Fruit fly (Drosophila melanogaster): Measurements from ENCODE around the gene CG34165.

The CG34165 gene

DNA sequence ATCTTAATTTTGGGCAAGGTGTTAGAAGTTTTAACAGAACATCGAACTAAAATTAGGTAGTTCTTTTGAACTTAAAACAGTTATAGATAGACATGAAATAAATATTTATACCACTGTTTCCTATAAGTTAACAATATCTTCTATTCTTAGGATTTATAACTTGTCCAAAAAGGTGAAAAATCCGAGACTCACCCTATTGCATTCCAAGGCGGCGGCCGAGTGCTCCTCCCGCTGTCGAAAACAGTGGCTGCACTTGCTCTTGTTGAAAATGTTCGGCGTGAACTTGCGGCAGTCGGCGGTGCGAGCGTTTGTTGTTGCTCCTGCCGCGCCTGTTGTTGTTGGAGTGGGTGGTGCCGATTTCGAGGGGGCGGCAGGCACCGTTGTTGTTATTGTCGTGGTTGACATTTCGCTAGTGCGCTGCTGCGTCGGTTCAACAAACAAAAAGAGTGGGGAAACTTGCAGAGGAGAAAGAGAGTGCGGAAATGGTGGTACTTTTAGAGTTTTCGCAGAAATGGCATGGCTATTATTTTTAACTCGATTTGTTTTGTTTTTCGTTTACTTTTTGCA, 25.2 kb upstream of the CG34165 start (continued):
- TF ChIP-seq pros (GFP tag; optimal IDR thresholded peaks at IDR 0.05) (no peak), nau (GFP tag; optimal IDR thresholded peaks at IDR 0.05) (no peak), CG17802 (tag; optimal IDR thresholded peaks at IDR 0.05) (no peak), ac (GFP tag; optimal IDR thresholded peaks at IDR 0.05) (no peak), CG4360 (GFP tag; IDR thresholded peaks at IDR 0.05) (peak; percentile 71), CG12391 (tag; optimal IDR thresholded peaks at IDR 0.05) (no peak)

DNA sequence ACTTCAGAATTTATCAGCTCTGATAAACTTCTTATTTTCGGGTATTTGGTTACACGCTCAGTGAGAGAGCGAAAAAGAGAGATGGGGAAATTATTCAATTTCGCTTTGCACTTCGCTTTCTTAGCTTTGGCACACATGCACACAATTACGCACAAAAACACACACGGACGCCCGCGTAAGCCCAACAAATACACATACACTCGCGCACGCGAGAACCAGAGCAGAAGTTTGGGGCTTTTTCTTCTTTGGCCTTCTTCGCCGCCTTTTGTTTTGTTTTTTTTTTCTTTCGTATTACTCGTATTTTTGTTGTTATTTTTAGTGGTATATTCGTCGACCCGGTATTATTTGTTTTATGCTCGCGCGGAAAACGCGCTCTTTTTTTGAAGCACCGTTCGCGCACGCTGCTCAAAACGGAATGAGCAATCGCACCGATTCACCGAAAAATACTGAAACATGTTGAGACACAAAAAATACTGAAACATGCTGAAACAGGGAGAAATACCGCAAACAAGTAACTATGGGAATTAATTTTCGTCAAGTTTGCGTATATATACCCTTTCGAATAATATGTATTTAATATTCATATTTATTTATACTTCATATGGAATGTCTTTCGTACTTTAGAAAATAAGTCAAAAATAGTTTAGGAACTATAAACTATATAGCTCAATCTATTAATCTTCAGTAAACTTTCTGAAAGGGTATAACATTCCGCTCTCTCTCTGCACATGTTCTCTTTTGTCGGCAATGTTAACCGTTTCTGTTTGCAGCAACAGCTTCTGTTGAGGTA, 24.4 kb upstream of the CG34165 start, which contains the start of gene osp:
TSS of gene osp (minus strand) at position 419 of the 790 bp plus-strand sequence.
- peak; percentile 88 for TF ChIP-seq Bteb2 (GFP tag; optimal IDR thresholded peaks at IDR 0.05)
- peak; percentile 99 for TF ChIP-seq Jarid2 (GFP tag; optimal IDR thresholded peaks at IDR 0.05)
- TF ChIP-seq bcd (GFP tag; optimal IDR thresholded peaks at IDR 0.05): peak; percentile 98
- peak; percentile 49 for TF ChIP-seq gfzf (GFP tag; optimal IDR thresholded peaks at IDR 0.05)
- TF ChIP-seq CG6791 (GFP tag; IDR thresholded peaks at IDR 0.05; ENCODE audit: partially characterized antibody): no peak; the same call in 2 of the 3 replicates
- TF ChIP-seq CG8478 (optimal IDR thresholded peaks at IDR 0.05): no peak
- peak; percentile 66 for TF ChIP-seq Bdp1 (GFP tag; optimal IDR thresholded peaks at IDR 0.05)
- TF ChIP-seq CG9727 (GFP tag; optimal IDR thresholded peaks at IDR 0.05): peak; percentile 99
- TF ChIP-seq ro (GFP tag; IDR thresholded peaks at IDR 0.05): peak; percentile 96
- TF ChIP-seq knrl (GFP tag; IDR thresholded peaks at IDR 0.05; ENCODE audit: partially characterized antibody): peak; percentile 49; the same call in 1 of the 3 replicates
- TF ChIP-seq Dll (GFP tag; IDR thresholded peaks at IDR 0.05; ENCODE audit: partially characterized antibody): peak; percentile 34; the same call in 1 of the 4 replicates
- peak; percentile 91 for TF ChIP-seq exex (tag; optimal IDR thresholded peaks at IDR 0.05)
- peak; percentile 95 for TF ChIP-seq CG18764 (GFP tag; optimal IDR thresholded peaks at IDR 0.05)
- peak; percentile 98 for TF ChIP-seq CG4820 (GFP tag; optimal IDR thresholded peaks at IDR 0.05)
- no peak for TF ChIP-seq mld (GFP tag; IDR thresholded peaks at IDR 0.05; ENCODE audit: partially characterized antibody)
- TF ChIP-seq CG15514 (GFP tag; optimal IDR thresholded peaks at IDR 0.05): peak; percentile 92
- TF ChIP-seq CG6683 (GFP tag; optimal IDR thresholded peaks at IDR 0.05): peak; percentile 97
- TF ChIP-seq E2f2 (GFP tag; IDR thresholded peaks at IDR 0.05): peak; percentile 89
- TF ChIP-seq Dip3 (GFP tag; optimal IDR thresholded peaks at IDR 0.05): peak; percentile 66
- peak; percentile 81 for TF ChIP-seq crol (GFP tag; IDR thresholded peaks at IDR 0.05)
- peak; percentile 49 for TF ChIP-seq Sry-β (GFP tag; optimal IDR thresholded peaks at IDR 0.05)
- TF ChIP-seq Elba2 (GFP tag; optimal IDR thresholded peaks at IDR 0.05): no peak
- peak; percentile 39 for TF ChIP-seq pros (GFP tag; optimal IDR thresholded peaks at IDR 0.05)
- peak; percentile 98 for TF ChIP-seq seq (GFP tag; IDR thresholded peaks at IDR 0.05)
- peak; percentile 97 for TF ChIP-seq peb (GFP tag; IDR thresholded peaks at IDR 0.05)
- peak; percentile 33 for TF ChIP-seq Sry-δ (GFP tag; optimal IDR thresholded peaks at IDR 0.05)
- TF ChIP-seq CG7372 (GFP tag; IDR thresholded peaks at IDR 0.05): peak; percentile 99
- TF ChIP-seq CG42726 (GFP tag; IDR thresholded peaks at IDR 0.05; ENCODE audit: partially characterized antibody): peak; percentile 80; the same call in 1 of the 2 replicates
- TF ChIP-seq CG2889 (GFP tag; IDR thresholded peaks at IDR 0.05): peak; percentile 97
- no peak for TF ChIP-seq CG7963 (GFP tag; IDR thresholded peaks at IDR 0.05; ENCODE audit: partially characterized antibody)
- peak; percentile 77 for TF ChIP-seq maf-S (GFP tag; optimal IDR thresholded peaks at IDR 0.05)
- peak; percentile 40 for TF ChIP-seq kni (GFP tag; optimal IDR thresholded peaks at IDR 0.05)
- peak; percentile 79 for TF ChIP-seq YL-1 (GFP tag; optimal IDR thresholded peaks at IDR 0.05)
- TF ChIP-seq CG17829 (tag; optimal IDR thresholded peaks at IDR 0.05): peak; percentile 99
- TF ChIP-seq CG12104 (GFP tag; optimal IDR thresholded peaks at IDR 0.05): peak; percentile 98
- TF ChIP-seq ham (GFP tag; IDR thresholded peaks at IDR 0.05): peak; percentile 85; the same call in 1 of the 2 replicates
- peak; percentile 93 for TF ChIP-seq Med (GFP tag)
- TF ChIP-seq dati (GFP tag; IDR thresholded peaks at IDR 0.05): peak; percentile 91
- TF ChIP-seq CG10462 (GFP tag; optimal IDR thresholded peaks at IDR 0.05): peak; percentile 95
- TF ChIP-seq CG7357 (GFP tag; IDR thresholded peaks at IDR 0.05): peak; percentile 93
- peak; percentile 88 for TF ChIP-seq CG7745 (tag; optimal IDR thresholded peaks at IDR 0.05)

Data from whole organism, embryonic.